Worm (Caenorhabditis elegans) whole organism, late embryonic: ENCODE results near the gene F28H7.2.

ENCODE experiments used
- C38D4.7 ChIP-seq: fragments of 200-800 bp; sonication (Bioruptor generic); optimal IDR thresholded peaks from 2 replicates; lab custom pipeline; 2018; ENCODE audit warnings: mild to moderate bottlenecking, missing genetic modification characterization, moderate library complexity, missing compliant biosample characterization
- F13H6.1 ChIP-seq: sonication (generic microtip); optimal IDR thresholded peaks from 2 replicates; lab custom pipeline; 2016; ENCODE audit warnings: missing genetic modification characterization, missing compliant biosample characterization
- K09A11.1 ChIP-seq: sonication (generic microtip); optimal IDR thresholded peaks from 2 replicates; lab custom pipeline; 2017; ENCODE audit warnings: antibody characterized with exemption, mild to moderate bottlenecking, missing genetic modification characterization, missing compliant biosample characterization; ENCODE audit not compliant: insufficient read depth
- Y22D7AL.16 ChIP-seq: sonication (generic microtip); optimal IDR thresholded peaks from 2 replicates; lab custom pipeline; 2016; ENCODE audit warnings: missing genetic modification characterization, missing compliant biosample characterization
- ahr-1 ChIP-seq: sonication (generic microtip); optimal IDR thresholded peaks from 2 replicates; lab custom pipeline; 2016; ENCODE audit warnings: missing genetic modification characterization, missing compliant biosample characterization
- ama-1 ChIP-seq: fragments of 150-350 bp; optimal IDR thresholded peaks from 2 replicates; lab custom pipeline; 2014
- ceh-18 ChIP-seq: sonication (generic microtip); optimal IDR thresholded peaks from 2 replicates; lab custom pipeline; 2016; ENCODE audit warnings: missing genetic modification characterization, missing compliant biosample characterization
- ceh-19 ChIP-seq: fragments of 200-800 bp; sonication (Bioruptor generic); optimal IDR thresholded peaks from 2 replicates; lab custom pipeline; 2018; ENCODE audit warnings: mild to moderate bottlenecking, missing genetic modification characterization, missing compliant biosample characterization
- ceh-2 ChIP-seq: sonication (generic microtip); optimal IDR thresholded peaks from 2 replicates; lab custom pipeline; 2016; ENCODE audit warnings: missing genotype, missing genetic modification characterization, missing compliant biosample characterization
- ceh-24 ChIP-seq: sonication (generic microtip); optimal IDR thresholded peaks from 2 replicates; lab custom pipeline; 2016; ENCODE audit warnings: mild to moderate bottlenecking, missing genetic modification characterization, missing compliant biosample characterization
- ceh-31 ChIP-seq: sonication (generic microtip); optimal IDR thresholded peaks from 2 replicates; lab custom pipeline; 2016; ENCODE audit warnings: missing genetic modification characterization, missing compliant biosample characterization
- ceh-45 ChIP-seq: fragments of 200-800 bp; sonication (Bioruptor generic); IDR thresholded peaks from 2 replicates; pipeline ENCODE4 v1.3.6; 2022; ENCODE audit warnings: missing genetic modification reagents, missing genetic modification characterization, missing compliant biosample characterization
- ceh-48 ChIP-seq: sonication (generic microtip); optimal IDR thresholded peaks from 2 replicates; lab custom pipeline; 2016; ENCODE audit warnings: missing genetic modification characterization, inconsistent platforms, missing compliant biosample characterization
- ceh-9 ChIP-seq: sonication (generic microtip); optimal IDR thresholded peaks from 2 replicates; lab custom pipeline; 2016; ENCODE audit warnings: mild to moderate bottlenecking, missing genetic modification characterization, inconsistent platforms, missing compliant biosample characterization
- dmd-4 ChIP-seq: sonication (generic microtip); optimal IDR thresholded peaks from 2 replicates; lab custom pipeline; 2016; ENCODE audit warnings: borderline replicate concordance, missing genetic modification characterization, missing compliant biosample characterization
- elt-2 ChIP-seq: sonication (generic microtip); optimal IDR thresholded peaks from 2 replicates; lab custom pipeline; 2016; ENCODE audit warnings: missing genetic modification reagents, missing genetic modification characterization, missing compliant biosample characterization
- elt-4 ChIP-seq: sonication (generic microtip); optimal IDR thresholded peaks from 2 replicates; lab custom pipeline; 2016; ENCODE audit warnings: missing genetic modification characterization, missing compliant biosample characterization
- ets-4 ChIP-seq: sonication (generic microtip); optimal IDR thresholded peaks from 2 replicates; lab custom pipeline; 2016; ENCODE audit warnings: missing genetic modification characterization, missing compliant biosample characterization
- eyg-1 ChIP-seq: sonication (generic microtip); optimal IDR thresholded peaks from 2 replicates; lab custom pipeline; 2016; ENCODE audit warnings: missing genotype, missing genetic modification characterization, missing compliant biosample characterization
- fax-1 ChIP-seq: sonication (generic microtip); optimal IDR thresholded peaks from 2 replicates; lab custom pipeline; 2016; ENCODE audit warnings: missing genotype, missing genetic modification characterization, missing compliant biosample characterization
- gmeb-2 ChIP-seq: sonication (generic microtip); optimal IDR thresholded peaks from 2 replicates; lab custom pipeline; 2016; ENCODE audit warnings: missing genetic modification characterization, inconsistent platforms, missing compliant biosample characterization
- hlh-13 ChIP-seq: fragments of 200-800 bp; sonication (Bioruptor generic); optimal IDR thresholded peaks from 2 replicates; lab custom pipeline; 2018; ENCODE audit warnings: mild to moderate bottlenecking, missing genetic modification characterization, missing compliant biosample characterization
- hlh-15 ChIP-seq: sonication (generic microtip); optimal IDR thresholded peaks from 2 replicates; lab custom pipeline; 2016; ENCODE audit warnings: missing genetic modification characterization, missing compliant biosample characterization
- hlh-30 ChIP-seq: sonication (generic microtip); optimal IDR thresholded peaks from 2 replicates; lab custom pipeline; 2017; ENCODE audit warnings: antibody characterized with exemption, missing genetic modification characterization, missing compliant biosample characterization; ENCODE audit not compliant: insufficient read depth
- hlh-6 ChIP-seq: sonication (generic microtip); optimal IDR thresholded peaks from 2 replicates; lab custom pipeline; 2016; ENCODE audit warnings: missing genotype, missing genetic modification characterization, missing compliant biosample characterization
- hlh-8 ChIP-seq: sonication (generic microtip); optimal IDR thresholded peaks from 2 replicates; lab custom pipeline; 2016; ENCODE audit warnings: missing genotype, missing genetic modification characterization, missing compliant biosample characterization
- madf-2 ChIP-seq: sonication (generic microtip); optimal IDR thresholded peaks from 2 replicates; lab custom pipeline; 2017; ENCODE audit warnings: missing genetic modification characterization, missing compliant biosample characterization
- nfya-1 ChIP-seq: sonication (generic microtip); optimal IDR thresholded peaks from 2 replicates; lab custom pipeline; 2017; ENCODE audit warnings: missing genetic modification characterization, mild to moderate bottlenecking, missing compliant biosample characterization, antibody characterized with exemption, moderate library complexity
- nhr-232 ChIP-seq: sonication (generic microtip); optimal IDR thresholded peaks from 2 replicates; lab custom pipeline; 2016; ENCODE audit warnings: missing genetic modification characterization, missing compliant biosample characterization
- npax-4 ChIP-seq: sonication (generic microtip); optimal IDR thresholded peaks from 2 replicates; lab custom pipeline; 2016; ENCODE audit warnings: missing genetic modification characterization, missing compliant biosample characterization
- odd-2 ChIP-seq: sonication (generic microtip); optimal IDR thresholded peaks from 2 replicates; lab custom pipeline; 2017; ENCODE audit warnings: antibody characterized with exemption, mild to moderate bottlenecking, missing genetic modification characterization, missing compliant biosample characterization
- pag-3 ChIP-seq: sonication (generic microtip); optimal IDR thresholded peaks from 2 replicates; lab custom pipeline; 2016; ENCODE audit warnings: missing compliant biosample characterization, missing genetic modification characterization, borderline replicate concordance
- pat-9 ChIP-seq: fragments of 200-800 bp; sonication (Bioruptor generic); optimal IDR thresholded peaks from 2 replicates; lab custom pipeline; 2018; ENCODE audit warnings: mild to moderate bottlenecking, missing genetic modification characterization, moderate library complexity, missing compliant biosample characterization
- pax-1 ChIP-seq: fragments of 150-350 bp; optimal IDR thresholded peaks from 2 replicates; lab custom pipeline; 2014; ENCODE audit warnings: missing biosample characterization, missing genetic modification characterization
- pha-4 ChIP-seq: fragments of 150-350 bp; optimal IDR thresholded peaks from 2 replicates; lab custom pipeline; 2018; ENCODE audit warnings: missing biosample characterization, missing genetic modification reagents, missing genetic modification characterization
- pqm-1 ChIP-seq: sonication (generic microtip); optimal IDR thresholded peaks from 2 replicates; lab custom pipeline; 2016; ENCODE audit warnings: missing genetic modification characterization, missing compliant biosample characterization
- ref-2 ChIP-seq: sonication (generic microtip); optimal IDR thresholded peaks from 2 replicates; lab custom pipeline; 2016; ENCODE audit warnings: missing genetic modification characterization, missing compliant biosample characterization
- rnt-1 ChIP-seq: sonication (generic microtip); optimal IDR thresholded peaks from 2 replicates; lab custom pipeline; 2016; ENCODE audit warnings: missing genetic modification characterization, missing compliant biosample characterization
- sdc-2 ChIP-seq: sonication (generic microtip); optimal IDR thresholded peaks from 2 replicates; lab custom pipeline; 2016; ENCODE audit warnings: missing genotype, missing genetic modification characterization, missing compliant biosample characterization
- tbx-2 ChIP-seq: sonication (generic microtip); optimal IDR thresholded peaks from 2 replicates; lab custom pipeline; 2016; ENCODE audit warnings: missing genetic modification characterization, missing compliant biosample characterization
- ztf-16 ChIP-seq: sonication (generic microtip); optimal IDR thresholded peaks from 2 replicates; lab custom pipeline; 2017; ENCODE audit warnings: missing genetic modification characterization, missing compliant biosample characterization

Gene F28H7.2

DNA sequence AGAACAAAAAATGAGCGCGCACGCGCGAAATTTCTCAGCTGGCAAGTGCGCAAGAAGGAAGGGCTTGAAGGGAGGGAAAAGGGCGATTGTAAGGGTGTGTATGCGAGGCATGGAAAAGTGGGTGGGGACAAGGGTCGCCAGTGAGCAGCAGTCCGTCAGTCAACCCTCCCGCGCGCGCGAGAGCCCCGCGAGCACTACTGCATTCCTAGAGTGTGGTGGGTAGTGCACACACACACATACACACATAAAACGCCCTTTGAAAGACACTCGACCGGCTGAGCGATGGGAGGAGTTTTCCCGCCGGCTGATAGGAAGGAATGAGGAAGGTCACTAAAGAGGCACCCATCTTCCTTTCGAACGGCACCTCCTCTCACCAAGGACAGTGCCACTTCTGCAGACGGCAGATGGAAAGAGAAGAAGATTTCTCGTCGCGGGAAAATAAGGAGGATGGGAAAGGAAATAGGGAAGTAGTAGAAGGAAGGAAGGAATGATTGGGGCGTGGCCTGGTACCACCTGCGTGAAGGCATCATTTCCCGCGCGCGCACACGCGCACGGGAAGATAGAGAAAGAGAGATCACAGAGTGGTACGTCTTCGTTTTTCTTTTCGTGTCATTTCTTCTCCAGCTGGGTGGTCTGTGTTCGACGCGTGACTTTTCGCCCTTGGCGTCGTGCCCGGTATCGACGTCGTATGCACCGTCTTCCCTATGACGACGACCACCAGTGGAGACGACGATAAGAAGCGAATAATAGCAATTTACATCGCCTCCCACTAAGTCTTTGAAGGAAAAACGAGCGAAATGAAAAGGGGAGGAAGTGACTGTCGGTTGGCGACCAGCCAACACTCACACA, 30.6 kb upstream of the F28H7.2 start (continued):
- TF ChIP-seq ceh-24 (tag; lab: Kevin White, UChicago): no peak
- TF ChIP-seq ceh-9 (tag; lab: Kevin White, UChicago): no peak
- TF ChIP-seq hlh-8 (tag; lab: Kevin White, UChicago): no peak
- TF ChIP-seq ztf-16 (tag; lab: Kevin White, UChicago): peak; percentile 27
- TF ChIP-seq ets-4 (tag; lab: Kevin White, UChicago): no peak
- peak; percentile 63 for TF ChIP-seq tbx-2
- peak; percentile 8 for TF ChIP-seq ceh-31 (tag; lab: Kevin White, UChicago)
- peak; percentile 2 for TF ChIP-seq rnt-1 (tag; lab: Kevin White, UChicago)
- TF ChIP-seq elt-4 (tag; lab: Kevin White, UChicago): no peak
- TF ChIP-seq fax-1: no peak
- TF ChIP-seq hlh-15 (tag; lab: Kevin White, UChicago): no peak
- no peak for TF ChIP-seq K09A11.1 (tag; lab: Kevin White, UChicago)
- no peak for TF ChIP-seq dmd-4 (tag; lab: Kevin White, UChicago)
- peak; percentile 29 for TF ChIP-seq C38D4.7 (GFP tag; lab: Kevin White, UChicago)
- peak; percentile 26 for TF ChIP-seq pag-3 (tag; lab: Kevin White, UChicago)
- no peak for TF ChIP-seq ceh-48 (tag; lab: Kevin White, UChicago)
- TF ChIP-seq pha-4 (tag; lab: Kevin White, UChicago): no peak
- no peak for TF ChIP-seq ahr-1
- no peak for TF ChIP-seq hlh-13
- peak; percentile 23 for TF ChIP-seq ceh-2 (tag; lab: Kevin White, UChicago)
- TF ChIP-seq gmeb-2 (tag; lab: Kevin White, UChicago): no peak
- TF ChIP-seq ceh-45: no peak
- TF ChIP-seq madf-2 (tag; lab: Kevin White, UChicago): no peak
- TF ChIP-seq hlh-30 (tag; lab: Kevin White, UChicago): peak; percentile 53

ce11 chrV:10718037-10718436, 29.7 kb upstream of the F28H7.2 start:
- no peak for TF ChIP-seq ets-4 (tag; lab: Kevin White, UChicago)
- no peak for TF ChIP-seq odd-2
- no peak for TF ChIP-seq F13H6.1 (tag; lab: Kevin White, UChicago)
- TF ChIP-seq nhr-232: no peak
- no peak for TF ChIP-seq pat-9 (tag; lab: Kevin White, UChicago)
- TF ChIP-seq eyg-1: no peak
- TF ChIP-seq hlh-6 (tag; lab: Kevin White, UChicago): no peak
- no peak for TF ChIP-seq pqm-1 (tag; lab: Kevin White, UChicago)
- no peak for TF ChIP-seq ceh-45
- TF ChIP-seq sdc-2: no peak
- no peak for TF ChIP-seq pax-1 (tag; lab: Kevin White, UChicago)
- no peak for TF ChIP-seq ama-1

DNA sequence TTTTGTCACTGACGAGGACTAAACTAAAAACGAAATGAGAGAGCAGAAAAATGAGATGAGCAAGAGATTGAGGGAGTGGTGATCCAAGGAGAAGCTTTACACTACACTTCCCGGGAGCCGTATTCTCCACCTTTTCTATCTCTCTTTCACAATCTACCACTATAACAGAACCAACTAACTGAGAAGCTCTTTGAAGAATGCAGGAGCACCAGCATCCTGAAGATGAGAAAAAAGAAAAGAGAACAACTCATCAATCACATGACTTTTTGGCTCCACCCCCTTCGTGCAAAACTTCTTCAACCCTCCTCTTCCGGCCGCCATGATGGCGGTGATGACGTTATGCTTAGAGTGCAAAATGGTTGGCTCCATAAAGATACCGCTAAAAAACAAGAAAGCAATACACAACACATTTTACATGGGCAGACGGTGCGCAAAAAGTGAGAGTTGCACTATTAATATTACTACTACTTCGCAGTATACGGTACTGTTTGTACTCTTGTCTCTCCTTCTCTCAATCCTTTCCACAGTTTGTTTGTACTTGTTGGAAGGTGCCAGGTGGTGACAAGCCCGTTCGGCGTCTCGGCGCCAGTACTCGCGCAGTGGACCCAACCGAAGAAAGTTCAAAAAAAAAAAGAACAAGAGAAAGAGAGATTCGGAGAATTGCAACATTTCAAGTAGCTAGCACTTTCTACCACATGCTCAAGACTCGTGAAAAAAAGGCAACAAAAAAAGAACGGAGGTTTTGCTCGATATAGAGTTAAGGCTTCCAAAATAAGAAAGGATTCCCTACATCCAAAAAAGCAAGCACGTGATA, 28.5 kb upstream of the F28H7.2 start:
- TF ChIP-seq ceh-18: peak; percentile 39
- TF ChIP-seq pqm-1 (tag; lab: Kevin White, UChicago): no peak
- no peak for TF ChIP-seq ahr-1
- no peak for TF ChIP-seq npax-4 (tag; lab: Kevin White, UChicago)
- TF ChIP-seq ref-2 (tag; lab: Kevin White, UChicago): no peak
- no peak for TF ChIP-seq ceh-19 (GFP tag; lab: Kevin White, UChicago)
- TF ChIP-seq K09A11.1 (tag; lab: Kevin White, UChicago): peak; percentile 26
- no peak for TF ChIP-seq F13H6.1 (tag; lab: Kevin White, UChicago)
- TF ChIP-seq hlh-6 (tag; lab: Kevin White, UChicago): no peak
- TF ChIP-seq elt-2: no peak
- TF ChIP-seq nfya-1: no peak
- no peak for TF ChIP-seq Y22D7AL.16 (tag; lab: Kevin White, UChicago)
- TF ChIP-seq pat-9 (tag; lab: Kevin White, UChicago): no peak
- TF ChIP-seq hlh-30 (tag; lab: Kevin White, UChicago): peak; percentile 37
- TF ChIP-seq sdc-2: no peak
